Worm (Caenorhabditis elegans) whole organism, L1 larva: ENCODE results near the gene tre-5.

Experiments
- nhr-12 ChIP-seq: sonication (generic microtip); optimal IDR thresholded peaks from 2 replicates; lab custom pipeline; 2017; ENCODE audit warnings: missing biosample characterization, missing genetic modification characterization
- nhr-237 ChIP-seq: fragments of 150-350 bp; optimal IDR thresholded peaks from 2 replicates; lab custom pipeline; 2014; ENCODE audit warnings: missing biosample characterization, missing genetic modification characterization
- skn-1 ChIP-seq: fragments of 150-350 bp; optimal IDR thresholded peaks from 2 replicates; lab custom pipeline; 2014; ENCODE audit warnings: missing biosample characterization, missing genetic modification characterization
- sox-4 ChIP-seq: sonication (generic microtip); optimal IDR thresholded peaks from 2 replicates; lab custom pipeline; 2016; ENCODE audit warnings: missing genetic modification characterization, missing compliant biosample characterization
- unc-62 ChIP-seq: fragments of 150-350 bp; optimal IDR thresholded peaks from 2 replicates; lab custom pipeline; 2014; ENCODE audit warnings: missing biosample characterization, missing genetic modification reagents, missing genetic modification characterization
- zag-1 ChIP-seq: fragments of 150-350 bp; optimal IDR thresholded peaks from 2 replicates; lab custom pipeline; 2014; ENCODE audit warnings: missing biosample characterization, missing genetic modification characterization

DNA sequence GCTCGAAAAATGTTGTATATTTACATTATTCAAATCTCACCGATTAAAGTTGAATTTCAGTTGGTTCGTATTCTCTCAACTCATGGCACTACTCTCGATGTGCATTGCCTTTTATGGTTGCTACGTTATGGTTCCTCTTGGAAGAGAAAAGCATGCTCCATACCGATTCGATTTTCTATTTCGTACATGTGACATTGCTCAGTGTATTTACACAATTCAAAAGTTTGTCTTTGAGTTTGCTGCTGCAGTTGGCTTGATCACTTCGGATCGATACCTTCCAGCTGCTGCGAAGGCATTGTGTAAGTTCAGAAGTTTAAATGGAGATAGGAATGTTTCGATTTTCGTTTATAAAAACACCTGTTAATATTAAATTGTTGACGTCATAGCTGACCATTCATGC lies 46.9 kb downstream of the tre-5 start:
- TF ChIP-seq nhr-237 (tag; lab: Kevin White, UChicago) = no peak
- no peak for TF ChIP-seq nhr-12
- TF ChIP-seq skn-1 (tag; lab: Kevin White, UChicago) = no peak
- no peak for TF ChIP-seq zag-1 (tag; lab: Kevin White, UChicago)
- TF ChIP-seq sox-4 (tag; lab: Kevin White, UChicago) = no peak
- no peak for TF ChIP-seq unc-62 (GFP tag; lab: Kevin White, UChicago)
